Fruit fly (Drosophila melanogaster) whole organism, prepupa: Measurements from ENCODE around the gene CG2129.

ENCODE experiments used
- CG11294 ChIP-seq: fragments of 200-800 bp; sonication (Bioruptor generic); IDR thresholded peaks from 2 replicates; pipeline ENCODE4 v1.3.6; 2022; ENCODE audit warnings: missing biosample characterization, missing genetic modification characterization
- CG15336 ChIP-seq: fragments of 200-800 bp; sonication (Bioruptor generic); IDR thresholded peaks from 2 replicates; pipeline ENCODE4 v1.3.6; 2022; ENCODE audit warnings: missing biosample characterization, missing genetic modification characterization
- CG16779 ChIP-seq: fragments of 200-800 bp; sonication (Bioruptor generic); optimal IDR thresholded peaks from 3 replicates; lab custom pipeline; 2017; ENCODE audit warnings: missing biosample characterization, mild to moderate bottlenecking, missing genetic modification characterization
- CG3032 ChIP-seq: fragments of 200-800 bp; optimal IDR thresholded peaks from 2 replicates; lab custom pipeline; 2019; ENCODE audit warnings: missing biosample characterization, mild to moderate bottlenecking, missing genetic modification characterization, moderate library complexity
- CG31627 ChIP-seq: fragments of 200-800 bp; sonication (Bioruptor generic); optimal IDR thresholded peaks from 3 replicates; lab custom pipeline; 2016; ENCODE audit warnings: missing biosample characterization, missing genetic modification characterization
- CG32006 ChIP-seq: fragments of 200-800 bp; sonication (Bioruptor generic); optimal IDR thresholded peaks from 3 replicates; lab custom pipeline; 2017; ENCODE audit warnings: missing biosample characterization, mild to moderate bottlenecking, missing genetic modification characterization
- CG34406 ChIP-seq: fragments of 200-800 bp; sonication (Bioruptor generic); optimal IDR thresholded peaks from 3 replicates; lab custom pipeline; 2016; ENCODE audit warnings: missing biosample characterization, missing genetic modification characterization
- CG3919 ChIP-seq: fragments of 200-800 bp; sonication (Bioruptor generic); optimal IDR thresholded peaks from 3 replicates; lab custom pipeline; 2016; ENCODE audit warnings: missing biosample characterization, missing genetic modification characterization
- CG4318 ChIP-seq: fragments of 200-800 bp; sonication (Bioruptor generic); optimal IDR thresholded peaks from 3 replicates; lab custom pipeline; 2017; ENCODE audit warnings: missing biosample characterization, mild to moderate bottlenecking, missing genetic modification characterization
- CG6276 ChIP-seq: fragments of 200-800 bp; sonication (Bioruptor generic); optimal IDR thresholded peaks from 2 replicates; lab custom pipeline; 2017; ENCODE audit warnings: missing biosample characterization, mild to moderate bottlenecking, missing genetic modification characterization
- CG6792 ChIP-seq: fragments of 200-800 bp; sonication (Bioruptor generic); optimal IDR thresholded peaks from 3 replicates; lab custom pipeline; 2016; ENCODE audit warnings: missing biosample characterization, missing genetic modification characterization
- CG6854 ChIP-seq: fragments of 200-800 bp; sonication (Bioruptor generic); optimal IDR thresholded peaks from 2 replicates; lab custom pipeline; 2017; ENCODE audit warnings: missing biosample characterization, mild to moderate bottlenecking, missing genetic modification characterization
- CG8119 ChIP-seq: fragments of 200-800 bp; sonication (Bioruptor generic); IDR thresholded peaks from 3 replicates; pipeline ENCODE4 v1.3.6; 2022; ENCODE audit warnings: missing biosample characterization, missing genetic modification characterization
- CG8319 ChIP-seq: fragments of 200-800 bp; sonication (Bioruptor generic); optimal IDR thresholded peaks from 3 replicates; lab custom pipeline; 2016; ENCODE audit warnings: missing biosample characterization, missing genetic modification characterization
- CG8632 ChIP-seq: fragments of 200-800 bp; sonication (Bioruptor generic); optimal IDR thresholded peaks from 3 replicates; lab custom pipeline; 2016; ENCODE audit warnings: missing biosample characterization, missing genetic modification characterization
- Eip75B ChIP-seq: fragments of 200-800 bp; sonication (Bioruptor generic); optimal IDR thresholded peaks from 3 replicates; lab custom pipeline; 2016; ENCODE audit warnings: missing biosample characterization, missing genetic modification characterization
- Eip78C ChIP-seq: fragments of 200-800 bp; sonication (Bioruptor generic); peaks from one replicate; lab custom pipeline; 2016; ENCODE audit warnings: missing biosample characterization, missing genetic modification characterization
- Eip93F ChIP-seq: fragments of 200-800 bp; sonication (Bioruptor generic); optimal IDR thresholded peaks from 2 replicates; lab custom pipeline; 2016; ENCODE audit warnings: missing biosample characterization, mild to moderate bottlenecking, missing genetic modification characterization
- Ets21C ChIP-seq: fragments of 200-800 bp; sonication (Bioruptor generic); optimal IDR thresholded peaks from 3 replicates; lab custom pipeline; 2016; ENCODE audit warnings: missing biosample characterization, missing genetic modification characterization
- Ets96B ChIP-seq: fragments of 200-800 bp; optimal IDR thresholded peaks from 2 replicates; lab custom pipeline; 2019; ENCODE audit warnings: missing biosample characterization, mild to moderate bottlenecking, missing genetic modification characterization, moderate library complexity
- Gug ChIP-seq: fragments of 200-800 bp; sonication (Bioruptor generic); IDR thresholded peaks from 2 replicates; pipeline ENCODE4 v1.3.6; 2022; ENCODE audit warnings: missing biosample characterization, missing genetic modification characterization
- Hr38 ChIP-seq: sonication (Bioruptor generic); optimal IDR thresholded peaks from 2 replicates; lab custom pipeline; 2016; ENCODE audit warnings: missing biosample characterization, missing genetic modification characterization
- Hr39 ChIP-seq: fragments of 200-800 bp; sonication (Bioruptor generic); optimal IDR thresholded peaks from 2 replicates; lab custom pipeline; 2016; ENCODE audit warnings: missing biosample characterization, missing genetic modification characterization
- Lpt ChIP-seq: fragments of 200-800 bp; sonication (Bioruptor generic); optimal IDR thresholded peaks from 3 replicates; lab custom pipeline; 2016; ENCODE audit warnings: missing biosample characterization, missing genetic modification characterization
- Met ChIP-seq: fragments of 200-800 bp; sonication (Bioruptor generic); optimal IDR thresholded peaks from 3 replicates; lab custom pipeline; 2016; ENCODE audit warnings: missing biosample characterization, missing genetic modification characterization
- Smox ChIP-seq: fragments of 200-800 bp; sonication (Bioruptor generic); optimal IDR thresholded peaks from 3 replicates; lab custom pipeline; 2016; ENCODE audit warnings: missing biosample characterization, missing genetic modification characterization
- Sox102F ChIP-seq: fragments of 200-800 bp; sonication (Bioruptor generic); optimal IDR thresholded peaks from 2 replicates; lab custom pipeline; 2016; ENCODE audit warnings: missing biosample characterization, mild to moderate bottlenecking, missing genetic modification characterization
- Sox14 ChIP-seq: fragments of 200-800 bp; sonication (Bioruptor generic); optimal IDR thresholded peaks from 3 replicates; lab custom pipeline; 2016; ENCODE audit warnings: missing biosample characterization, missing genetic modification characterization
- acj6 ChIP-seq: fragments of 200-800 bp; sonication (Bioruptor generic); optimal IDR thresholded peaks from 3 replicates; lab custom pipeline; 2016; ENCODE audit warnings: missing biosample characterization, missing genetic modification characterization
- dac ChIP-seq: fragments of 200-800 bp; sonication (Bioruptor generic); optimal IDR thresholded peaks from 2 replicates; lab custom pipeline; 2017; ENCODE audit warnings: missing biosample characterization, mild to moderate bottlenecking, missing genetic modification characterization
- dsx ChIP-seq: fragments of 200-800 bp; optimal IDR thresholded peaks from 3 replicates; lab custom pipeline; 2019; ENCODE audit warnings: missing biosample characterization, mild to moderate bottlenecking, missing genetic modification characterization, moderate library complexity; ENCODE audit not compliant: poor library complexity, severe bottlenecking
- eg ChIP-seq: fragments of 200-800 bp; sonication (Bioruptor generic); IDR thresholded peaks from 3 replicates; pipeline ENCODE4 v1.3.6; 2022; ENCODE audit warnings: missing biosample characterization, missing genetic modification characterization
- esn ChIP-seq: fragments of 200-800 bp; sonication (Bioruptor generic); optimal IDR thresholded peaks from 2 replicates; lab custom pipeline; 2016; ENCODE audit warnings: missing biosample characterization, mild to moderate bottlenecking, missing genetic modification characterization, moderate library complexity
- fkh ChIP-seq: fragments of 200-800 bp; sonication (Bioruptor generic); optimal IDR thresholded peaks from 3 replicates; lab custom pipeline; 2017; ENCODE audit warnings: missing biosample characterization, mild to moderate bottlenecking, missing genetic modification characterization, moderate library complexity
- lz ChIP-seq: fragments of 200-800 bp; sonication (Bioruptor generic); optimal IDR thresholded peaks from 3 replicates; lab custom pipeline; 2016; ENCODE audit warnings: missing biosample characterization, missing genetic modification characterization
- net ChIP-seq: fragments of 200-800 bp; sonication (Bioruptor generic); optimal IDR thresholded peaks from 3 replicates; lab custom pipeline; 2016; ENCODE audit warnings: missing biosample characterization, missing genetic modification characterization
- salr ChIP-seq, 2 experiments: fragments of 200-800 bp; sonication (Bioruptor generic); optimal IDR thresholded peaks; 3 replicates each; lab custom pipeline; 2016 to 2018; ENCODE audit warnings: missing biosample characterization in 2 of 2, missing genetic modification characterization in 2 of 2, mild to moderate bottlenecking in 1 of 2
- spab ChIP-seq: fragments of 200-800 bp; sonication (Bioruptor generic); optimal IDR thresholded peaks from 2 replicates; lab custom pipeline; 2017; ENCODE audit warnings: missing biosample characterization, mild to moderate bottlenecking, missing genetic modification characterization, missing genetic modification reagents
- ss ChIP-seq, 2 experiments: fragments of 200-800 bp; sonication (Bioruptor generic); optimal IDR thresholded peaks; 2 replicates in 1 of 2; 3 replicates in 1 of 2; lab custom pipeline; 2017 to 2018; ENCODE audit warnings: mild to moderate bottlenecking in 2 of 2, missing biosample characterization in 2 of 2, missing genetic modification characterization in 2 of 2, moderate library complexity in 1 of 2
- svp ChIP-seq: fragments of 200-800 bp; sonication (Bioruptor generic); peaks from one replicate; lab custom pipeline; 2016; ENCODE audit warnings: missing biosample characterization, missing genetic modification characterization
- topi ChIP-seq: fragments of 200-800 bp; sonication (Bioruptor generic); optimal IDR thresholded peaks from 3 replicates; lab custom pipeline; 2016; ENCODE audit warnings: missing biosample characterization, missing genetic modification characterization
- vri ChIP-seq: fragments of 200-800 bp; sonication (Bioruptor generic); optimal IDR thresholded peaks from 3 replicates; lab custom pipeline; 2016; ENCODE audit warnings: missing biosample characterization, mild to moderate bottlenecking, missing genetic modification characterization

The CG2129 gene

dm6 chrX:8114476-8115342, 30.9 kb upstream of the CG2129 start (continued):
- no peak for TF ChIP-seq CG8319 (GFP tag; lab: Kevin White, UChicago)
- TF ChIP-seq CG8119: no peak
- TF ChIP-seq salr (GFP tag; optimal IDR thresholded peaks at IDR 0.05; lab: Kevin White, UChicago): no peak
- TF ChIP-seq Ets96B (tag; lab: Kevin White, UChicago): peak; percentile 6
- no peak for TF ChIP-seq CG6792 (GFP tag; lab: Kevin White, UChicago)
- TF ChIP-seq CG16779 (tag; lab: Kevin White, UChicago): no peak
- TF ChIP-seq Hr38 (GFP tag; lab: Kevin White, UChicago): no peak
- TF ChIP-seq esn (GFP tag; lab: Kevin White, UChicago): peak; percentile 5
- no peak for TF ChIP-seq CG6854 (GFP tag; lab: Kevin White, UChicago)
- no peak for TF ChIP-seq Eip93F (GFP tag; lab: Kevin White, UChicago)
- TF ChIP-seq Ets21C (GFP tag; lab: Kevin White, UChicago): no peak
- TF ChIP-seq ss (GFP tag; optimal IDR thresholded peaks at IDR 0.05; lab: Kevin White, UChicago): no peak
- no peak for TF ChIP-seq Eip75B (GFP tag; lab: Kevin White, UChicago)
- peak; percentile 7 for TF ChIP-seq Sox102F (GFP tag; lab: Kevin White, UChicago)
- peak; percentile 18 for TF ChIP-seq CG3919 (GFP tag; lab: Kevin White, UChicago)
- TF ChIP-seq vri (GFP tag; lab: Kevin White, UChicago): no peak
- no peak for TF ChIP-seq svp (GFP tag; lab: Kevin White, UChicago)
- TF ChIP-seq fkh: peak; percentile 37
- no peak for TF ChIP-seq Gug
- TF ChIP-seq spab (GFP tag; lab: Kevin White, UChicago): no peak
- TF ChIP-seq CG15336 (GFP tag; lab: Robert Waterston, UW): 0 out of 2 replicates have a peak, but pooled peaks have one; percentile 33
- no peak for TF ChIP-seq CG11294 (GFP tag; lab: Robert Waterston, UW)
- no peak for TF ChIP-seq Smox (GFP tag; lab: Kevin White, UChicago)
- peak; percentile 64 for TF ChIP-seq Met
- no peak for TF ChIP-seq CG8632
- TF ChIP-seq Lpt: no peak
- no peak for TF ChIP-seq dac (GFP tag; lab: Kevin White, UChicago)

dm6 chrX:8115343-8115676, 30.3 kb upstream of the CG2129 start:
- TF ChIP-seq CG34406 (no peak), lz (GFP tag; lab: Kevin White, UChicago) (no peak), Eip93F (GFP tag; lab: Kevin White, UChicago) (no peak), acj6 (GFP tag; lab: Kevin White, UChicago) (no peak), fkh (no peak), CG3032 (no peak), eg (GFP tag; lab: Robert Waterston, UW) (no peak)
- TF ChIP-seq, all 60 proteins: peak for 0

dm6 chrX:8115717-8116311, 29.8 kb upstream of the CG2129 start, which contains the start of gene Gclc:
Gene Gclc, minus strand, starts transcription at chrX:8116147.
- no peak for TF ChIP-seq CG3032
- no peak for TF ChIP-seq Sox14 (GFP tag; lab: Kevin White, UChicago)
- TF ChIP-seq CG16779 (tag; lab: Kevin White, UChicago): peak; percentile 3
- TF ChIP-seq Hr39 (GFP tag; lab: Kevin White, UChicago): no peak
- no peak for TF ChIP-seq topi (GFP tag; lab: Kevin White, UChicago)
- TF ChIP-seq CG11294 (GFP tag; lab: Robert Waterston, UW): no peak
- TF ChIP-seq net (GFP tag; lab: Kevin White, UChicago): no peak
- TF ChIP-seq CG6276 (GFP tag; lab: Kevin White, UChicago): peak; percentile 4
- TF ChIP-seq CG32006: no peak
- no peak for TF ChIP-seq Met
- TF ChIP-seq Hr38 (GFP tag; lab: Kevin White, UChicago): no peak
- no peak for TF ChIP-seq eg (GFP tag; lab: Robert Waterston, UW)
- TF ChIP-seq CG31627 (GFP tag; lab: Kevin White, UChicago): no peak
- TF ChIP-seq Eip78C: peak; percentile 84
- TF ChIP-seq lz (GFP tag; lab: Kevin White, UChicago): no peak
- TF ChIP-seq fkh: peak; percentile 5
- no peak for TF ChIP-seq CG4318
- no peak for TF ChIP-seq dsx (GFP tag; lab: Kevin White, UChicago)
- no peak for TF ChIP-seq acj6 (GFP tag; lab: Kevin White, UChicago)
- no peak for TF ChIP-seq CG8632
